Worm (Caenorhabditis elegans) whole organism, late embryonic: Measurements from ENCODE around the gene B0495.9.

Experiments
- C08G9.2 ChIP-seq: sonication (generic microtip); optimal IDR thresholded peaks from 2 replicates; lab custom pipeline; 2016; ENCODE audit warnings: mild to moderate bottlenecking, missing genetic modification characterization, moderate library complexity, missing compliant biosample characterization
- C38D4.7 ChIP-seq: fragments of 200-800 bp; sonication (Bioruptor generic); optimal IDR thresholded peaks from 2 replicates; lab custom pipeline; 2018; ENCODE audit warnings: mild to moderate bottlenecking, missing genetic modification characterization, moderate library complexity, missing compliant biosample characterization
- F13H6.1 ChIP-seq: sonication (generic microtip); optimal IDR thresholded peaks from 2 replicates; lab custom pipeline; 2016; ENCODE audit warnings: missing genetic modification characterization, missing compliant biosample characterization
- K02D7.2 ChIP-seq: sonication (generic microtip); optimal IDR thresholded peaks from 2 replicates; lab custom pipeline; 2017; ENCODE audit warnings: mild to moderate bottlenecking, missing genetic modification characterization, missing compliant biosample characterization
- K09A11.1 ChIP-seq: sonication (generic microtip); optimal IDR thresholded peaks from 2 replicates; lab custom pipeline; 2017; ENCODE audit warnings: antibody characterized with exemption, mild to moderate bottlenecking, missing genetic modification characterization, missing compliant biosample characterization; ENCODE audit not compliant: insufficient read depth
- ahr-1 ChIP-seq: sonication (generic microtip); optimal IDR thresholded peaks from 2 replicates; lab custom pipeline; 2016; ENCODE audit warnings: missing genetic modification characterization, missing compliant biosample characterization
- ama-1 ChIP-seq: fragments of 150-350 bp; optimal IDR thresholded peaks from 2 replicates; lab custom pipeline; 2014
- ceh-14 ChIP-seq: sonication (generic microtip); optimal IDR thresholded peaks from 2 replicates; lab custom pipeline; 2016; ENCODE audit warnings: missing genotype, missing genetic modification characterization, missing compliant biosample characterization
- ceh-19 ChIP-seq: fragments of 200-800 bp; sonication (Bioruptor generic); optimal IDR thresholded peaks from 2 replicates; lab custom pipeline; 2018; ENCODE audit warnings: mild to moderate bottlenecking, missing genetic modification characterization, missing compliant biosample characterization
- ceh-24 ChIP-seq: sonication (generic microtip); optimal IDR thresholded peaks from 2 replicates; lab custom pipeline; 2016; ENCODE audit warnings: mild to moderate bottlenecking, missing genetic modification characterization, missing compliant biosample characterization
- ceh-31 ChIP-seq: sonication (generic microtip); optimal IDR thresholded peaks from 2 replicates; lab custom pipeline; 2016; ENCODE audit warnings: missing genetic modification characterization, missing compliant biosample characterization
- ceh-6 ChIP-seq: fragments of 200-800 bp; sonication (Bioruptor generic); optimal IDR thresholded peaks from 2 replicates; lab custom pipeline; 2018; ENCODE audit warnings: mild to moderate bottlenecking, missing genetic modification characterization, missing compliant biosample characterization
- ceh-9 ChIP-seq: sonication (generic microtip); optimal IDR thresholded peaks from 2 replicates; lab custom pipeline; 2016; ENCODE audit warnings: mild to moderate bottlenecking, missing genetic modification characterization, inconsistent platforms, missing compliant biosample characterization
- che-1 ChIP-seq: sonication (generic microtip); optimal IDR thresholded peaks from 2 replicates; lab custom pipeline; 2016; ENCODE audit warnings: mild to moderate bottlenecking, missing genetic modification characterization, missing compliant biosample characterization
- dmd-4 ChIP-seq: sonication (generic microtip); optimal IDR thresholded peaks from 2 replicates; lab custom pipeline; 2016; ENCODE audit warnings: borderline replicate concordance, missing genetic modification characterization, missing compliant biosample characterization
- elt-2 ChIP-seq: sonication (generic microtip); optimal IDR thresholded peaks from 2 replicates; lab custom pipeline; 2016; ENCODE audit warnings: missing genetic modification reagents, missing genetic modification characterization, missing compliant biosample characterization
- elt-4 ChIP-seq: sonication (generic microtip); optimal IDR thresholded peaks from 2 replicates; lab custom pipeline; 2016; ENCODE audit warnings: missing genetic modification characterization, missing compliant biosample characterization
- ets-4 ChIP-seq: sonication (generic microtip); optimal IDR thresholded peaks from 2 replicates; lab custom pipeline; 2016; ENCODE audit warnings: missing genetic modification characterization, missing compliant biosample characterization
- eyg-1 ChIP-seq: sonication (generic microtip); optimal IDR thresholded peaks from 2 replicates; lab custom pipeline; 2016; ENCODE audit warnings: missing genotype, missing genetic modification characterization, missing compliant biosample characterization
- gmeb-2 ChIP-seq: sonication (generic microtip); optimal IDR thresholded peaks from 2 replicates; lab custom pipeline; 2016; ENCODE audit warnings: missing genetic modification characterization, inconsistent platforms, missing compliant biosample characterization
- hlh-30 ChIP-seq: sonication (generic microtip); optimal IDR thresholded peaks from 2 replicates; lab custom pipeline; 2017; ENCODE audit warnings: antibody characterized with exemption, missing genetic modification characterization, missing compliant biosample characterization; ENCODE audit not compliant: insufficient read depth
- lim-6 ChIP-seq: sonication (generic microtip); optimal IDR thresholded peaks from 2 replicates; lab custom pipeline; 2016; ENCODE audit warnings: missing genetic modification characterization, missing compliant biosample characterization
- lin-11 ChIP-seq: fragments of 200-800 bp; sonication (Bioruptor generic); optimal IDR thresholded peaks from 2 replicates; lab custom pipeline; 2018; ENCODE audit warnings: mild to moderate bottlenecking, missing genetic modification characterization, missing compliant biosample characterization
- mec-3 ChIP-seq: sonication (generic microtip); optimal IDR thresholded peaks from 2 replicates; lab custom pipeline; 2016; ENCODE audit warnings: borderline replicate concordance, missing genetic modification characterization, missing compliant biosample characterization
- nfya-1 ChIP-seq: sonication (generic microtip); optimal IDR thresholded peaks from 2 replicates; lab custom pipeline; 2017; ENCODE audit warnings: missing genetic modification characterization, mild to moderate bottlenecking, missing compliant biosample characterization, antibody characterized with exemption, moderate library complexity
- nhr-11 ChIP-seq: fragments of 150-350 bp; optimal IDR thresholded peaks from 2 replicates; lab custom pipeline; 2014; ENCODE audit warnings: missing biosample characterization, missing genetic modification characterization
- nhr-232 ChIP-seq: sonication (generic microtip); optimal IDR thresholded peaks from 2 replicates; lab custom pipeline; 2016; ENCODE audit warnings: missing genetic modification characterization, missing compliant biosample characterization
- npax-4 ChIP-seq: sonication (generic microtip); optimal IDR thresholded peaks from 2 replicates; lab custom pipeline; 2016; ENCODE audit warnings: missing genetic modification characterization, missing compliant biosample characterization
- odd-2 ChIP-seq: sonication (generic microtip); optimal IDR thresholded peaks from 2 replicates; lab custom pipeline; 2017; ENCODE audit warnings: antibody characterized with exemption, mild to moderate bottlenecking, missing genetic modification characterization, missing compliant biosample characterization
- pha-2 ChIP-seq: sonication (generic microtip); optimal IDR thresholded peaks from 2 replicates; lab custom pipeline; 2017; ENCODE audit warnings: mild to moderate bottlenecking, missing genetic modification characterization, missing compliant biosample characterization
- pha-4 ChIP-seq: fragments of 150-350 bp; optimal IDR thresholded peaks from 2 replicates; lab custom pipeline; 2018; ENCODE audit warnings: missing biosample characterization, missing genetic modification reagents, missing genetic modification characterization
- pros-1 ChIP-seq: fragments of 150-350 bp; optimal IDR thresholded peaks from 2 replicates; lab custom pipeline; 2014; ENCODE audit warnings: missing biosample characterization, missing genetic modification reagents, missing genetic modification characterization
- sox-2 ChIP-seq: fragments of 200-800 bp; sonication (Bioruptor generic); IDR thresholded peaks from 2 replicates; pipeline ENCODE4 v1.3.6; 2022; ENCODE audit warnings: missing genetic modification reagents, missing genetic modification characterization, missing compliant biosample characterization
- sox-4 ChIP-seq: sonication (generic microtip); optimal IDR thresholded peaks from 2 replicates; lab custom pipeline; 2017; ENCODE audit warnings: mild to moderate bottlenecking, missing genetic modification characterization, inconsistent platforms, missing compliant biosample characterization
- ttx-3 ChIP-seq: sonication (generic microtip); optimal IDR thresholded peaks from 2 replicates; lab custom pipeline; 2016; ENCODE audit warnings: missing genetic modification reagents, missing genetic modification characterization, missing compliant biosample characterization
- unc-3 ChIP-seq, 2 experiments: fragments of 200-800 bp in 1 of 2; sonication (Bioruptor generic) in 1 of 2; sonication (generic microtip) in 1 of 2; conservative IDR thresholded peaks in 1 of 2; optimal IDR thresholded peaks in 1 of 2; 2 replicates each; pipeline versions ENCODE4 v1.3.6 to Lab custom; 2016 to 2022; ENCODE audit warnings: missing compliant biosample characterization in 2 of 2, missing genetic modification characterization in 2 of 2, missing genetic modification reagents in 1 of 2
- unc-42 ChIP-seq: sonication (generic microtip); optimal IDR thresholded peaks from 2 replicates; lab custom pipeline; 2016; ENCODE audit warnings: missing genotype, missing genetic modification characterization, missing compliant biosample characterization
- unc-55 ChIP-seq: sonication (generic microtip); optimal IDR thresholded peaks from 2 replicates; lab custom pipeline; 2017; ENCODE audit warnings: missing biosample characterization, missing genetic modification reagents, missing genetic modification characterization
- zip-5 ChIP-seq: sonication (generic microtip); optimal IDR thresholded peaks from 2 replicates; lab custom pipeline; 2016; ENCODE audit warnings: missing genetic modification characterization, missing compliant biosample characterization

Gene B0495.9

ce11 chrII:7755116-7755571, 46.6 kb upstream of the B0495.9 start, which contains the start of the genes B0228.6 and B0228.1 (continued):
- peak; percentile 76 for TF ChIP-seq hlh-30 (tag; lab: Kevin White, UChicago)
- TF ChIP-seq, all 69 proteins: peak for 6

- TF ChIP-seq che-1 (tag; lab: Kevin White, UChicago), result no peak
- TF ChIP-seq nfya-1 (tag; lab: Kevin White, UChicago), result no peak
- TF ChIP-seq npax-4 (tag; lab: Kevin White, UChicago), result no peak
- TF ChIP-seq ceh-14 (tag; lab: Kevin White, UChicago), result no peak
- no peak for TF ChIP-seq unc-3 (GFP tag; conservative IDR thresholded peaks at IDR 0.05; lab: Robert Waterston, UW)
- TF ChIP-seq unc-3 (tag; optimal IDR thresholded peaks at IDR 0.05; lab: Kevin White, UChicago), result no peak
- TF ChIP-seq odd-2, result no peak
- no peak for TF ChIP-seq pha-2 (tag; lab: Kevin White, UChicago)
- no peak for TF ChIP-seq ceh-6 (GFP tag; lab: Kevin White, UChicago)
- no peak for TF ChIP-seq zip-5 (tag; lab: Kevin White, UChicago)
- TF ChIP-seq mec-3, result no peak
- no peak for TF ChIP-seq elt-2
- TF ChIP-seq unc-55 (GFP tag; lab: Kevin White, UChicago), result no peak
- no peak for TF ChIP-seq eyg-1
- no peak for TF ChIP-seq gmeb-2 (tag; lab: Kevin White, UChicago)
- no peak for TF ChIP-seq F13H6.1
- TF ChIP-seq lim-6 (tag; lab: Kevin White, UChicago), result no peak
Observed at ce11 chrII:7753500-7753899, 45.0 kb upstream of the B0495.9 start, which contains the start of gene trx-1. TSS of gene trx-1 (minus strand) at chrII:7753600.

ce11 chrII:7736725-7737124, 28.2 kb upstream of the B0495.9 start:
- TF ChIP-seq ahr-1 (no peak), K02D7.2 (tag; lab: Kevin White, UChicago) (no peak), pha-2 (tag; lab: Kevin White, UChicago) (no peak), lim-6 (tag; lab: Kevin White, UChicago) (no peak), ceh-31 (tag; lab: Kevin White, UChicago) (no peak), mec-3 (no peak), pros-1 (no peak), ceh-9 (tag; lab: Kevin White, UChicago) (no peak), nhr-11 (tag; lab: Kevin White, UChicago) (no peak), elt-4 (tag; lab: Kevin White, UChicago) (no peak), ama-1 (no peak), K09A11.1 (no peak), eyg-1 (no peak), C38D4.7 (GFP tag; lab: Kevin White, UChicago) (no peak), pha-4 (no peak), elt-2 (no peak), unc-42 (no peak), F13H6.1 (no peak), sox-4 (tag; lab: Kevin White, UChicago) (no peak), ceh-24 (tag; lab: Kevin White, UChicago) (no peak)
- TF ChIP-seq, all 69 proteins: peak for 0

- no peak for TF ChIP-seq sox-4 (tag; lab: Kevin White, UChicago)
- no peak for TF ChIP-seq K02D7.2 (tag; lab: Kevin White, UChicago)
- no peak for TF ChIP-seq ttx-3
- TF ChIP-seq ceh-19 (GFP tag; lab: Kevin White, UChicago), result no peak
- no peak for TF ChIP-seq unc-3 (GFP tag; conservative IDR thresholded peaks at IDR 0.05; lab: Robert Waterston, UW)
- no peak for TF ChIP-seq unc-3 (tag; optimal IDR thresholded peaks at IDR 0.05; lab: Kevin White, UChicago)
- TF ChIP-seq lim-6 (tag; lab: Kevin White, UChicago), result no peak
- no peak for TF ChIP-seq ahr-1
- TF ChIP-seq ets-4 (tag; lab: Kevin White, UChicago), result no peak
- TF ChIP-seq ama-1, result no peak
- no peak for TF ChIP-seq C08G9.2 (tag; lab: Kevin White, UChicago)
- TF ChIP-seq ceh-14 (tag; lab: Kevin White, UChicago), result no peak
- TF ChIP-seq nfya-1 (tag; lab: Kevin White, UChicago), result no peak
- TF ChIP-seq mec-3, result no peak
- TF ChIP-seq nhr-232, result no peak
- TF ChIP-seq lin-11 (tag; lab: Kevin White, UChicago), result no peak
- TF ChIP-seq pha-4, result no peak
- TF ChIP-seq C38D4.7 (GFP tag; lab: Kevin White, UChicago), result no peak
- no peak for TF ChIP-seq dmd-4 (tag; lab: Kevin White, UChicago)
- TF ChIP-seq sox-2 (GFP tag; lab: Robert Waterston, UW), result no peak
- TF ChIP-seq, all 69 proteins: peak for 0
Observed at ce11 chrII:7724603-7725002, 16.1 kb upstream of the B0495.9 start, which contains the start of gene cpna-2. TSS of gene cpna-2 (plus strand) at chrII:7724903.
